Worm (Caenorhabditis elegans) whole organism, mixed stage, embryonic: ENCODE data around the gene srv-9.

Experiments used
- flh-1 ChIP-seq: fragments of 200-800 bp; sonication (Bioruptor generic); optimal IDR thresholded peaks from 2 replicates; lab custom pipeline; 2018; ENCODE audit warnings: mild to moderate bottlenecking, missing genetic modification characterization, moderate library complexity, missing compliant biosample characterization
- nhr-237 ChIP-seq: fragments of 150-350 bp; optimal IDR thresholded peaks from 2 replicates; lab custom pipeline; 2014; ENCODE audit warnings: missing biosample characterization, missing genetic modification characterization
- nhr-76 ChIP-seq: sonication (generic microtip); optimal IDR thresholded peaks from 2 replicates; lab custom pipeline; 2017; ENCODE audit warnings: missing biosample characterization, missing genetic modification characterization
- ztf-11 ChIP-seq: fragments of 150-350 bp; optimal IDR thresholded peaks from 2 replicates; lab custom pipeline; 2014; ENCODE audit warnings: missing biosample characterization, missing genetic modification characterization

- no peak for TF ChIP-seq nhr-76 (tag; lab: Kevin White, UChicago)
- no peak for TF ChIP-seq nhr-237 (tag; lab: Kevin White, UChicago)
- no peak for TF ChIP-seq ztf-11
- no peak for TF ChIP-seq flh-1 (GFP tag; lab: Kevin White, UChicago)
These were observed 4.4 kb upstream of the srv-9 start for ce11 chrV:13427378-13427777.
